Fruit fly (Drosophila melanogaster) whole organism, embryonic: ENCODE data around the gene HIP-R.

Experiments used
- B-H1 ChIP-seq: fragments of 200-800 bp; sonication (Bioruptor generic); IDR thresholded peaks from 3 replicates; pipeline ENCODE4 v1.3.6; 2022; ENCODE audit warnings: missing biosample characterization, missing genetic modification characterization
- CG12942 ChIP-seq: fragments of 200-800 bp; sonication (Bioruptor generic); optimal IDR thresholded peaks from 3 replicates; lab custom pipeline; 2016; ENCODE audit warnings: missing biosample characterization, missing genetic modification characterization
- CG17385 ChIP-seq: fragments of 200-800 bp; sonication (Bioruptor generic); optimal IDR thresholded peaks from 3 replicates; lab custom pipeline; 2018; ENCODE audit warnings: missing biosample characterization, mild to moderate bottlenecking, missing genetic modification characterization
- CG6854 ChIP-seq: fragments of 200-800 bp; sonication (Bioruptor generic); optimal IDR thresholded peaks from 3 replicates; lab custom pipeline; 2017; ENCODE audit warnings: missing biosample characterization, mild to moderate bottlenecking, missing genetic modification characterization
- CG7745 ChIP-seq: fragments of 200-800 bp; sonication (Bioruptor generic); optimal IDR thresholded peaks from 2 replicates; lab custom pipeline; 2018; ENCODE audit warnings: missing biosample characterization, mild to moderate bottlenecking, missing genetic modification characterization, moderate library complexity
- CG9727 ChIP-seq: fragments of 200-800 bp; sonication (Bioruptor generic); optimal IDR thresholded peaks from 3 replicates; lab custom pipeline; 2017; ENCODE audit warnings: missing biosample characterization, mild to moderate bottlenecking, missing genetic modification characterization
- Doc3 ChIP-seq: fragments of 200-800 bp; sonication (Bioruptor generic); IDR thresholded peaks from 3 replicates; pipeline ENCODE4 v1.3.6; 2022; ENCODE audit warnings: missing biosample characterization, missing genetic modification characterization; ENCODE audit not compliant: partially characterized antibody
- Hr3 ChIP-seq: fragments of 200-800 bp; sonication (Bioruptor generic); optimal IDR thresholded peaks from 3 replicates; lab custom pipeline; 2016; ENCODE audit warnings: missing biosample characterization, missing genetic modification characterization
- lola ChIP-seq, 3 experiments: fragments of >200 bp in 2 of 3; fragments of 200-800 bp in 1 of 3; sonication (Bioruptor generic) in 1 of 3; optimal IDR thresholded peaks; 2 replicates each; lab custom pipeline; 2017 to 2019; ENCODE audit warnings: missing biosample characterization in 3 of 3, missing genetic modification characterization in 3 of 3, mild to moderate bottlenecking in 1 of 3, moderate library complexity in 1 of 3
- ro ChIP-seq: fragments of 200-800 bp; sonication (Bioruptor generic); IDR thresholded peaks from 2 replicates; pipeline ENCODE4 v1.3.6; 2022; ENCODE audit warnings: missing biosample characterization, missing genetic modification characterization

DNA sequence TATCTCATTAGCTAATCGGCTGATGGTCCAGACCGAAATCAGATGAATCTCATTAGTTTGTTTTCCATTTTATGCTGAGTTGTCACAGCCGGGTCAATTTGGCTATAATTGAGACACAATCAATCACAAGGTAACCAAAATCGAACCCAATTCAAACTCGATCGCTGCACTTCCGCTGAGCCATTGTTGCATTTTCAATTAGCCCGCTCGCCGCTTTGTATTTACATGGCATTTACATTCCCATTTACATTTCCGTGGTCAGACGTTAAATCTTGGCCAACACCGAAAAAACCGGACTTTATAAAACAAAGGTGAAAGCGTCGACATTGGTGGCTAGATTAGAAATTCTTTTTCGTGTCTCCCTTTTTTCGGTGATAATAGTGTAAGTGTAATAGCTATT lies 35.3 kb downstream of the HIP-R start:
- no peak for TF ChIP-seq Doc3
- no peak for TF ChIP-seq B-H1 (GFP tag; lab: Robert Waterston, UW)
- TF ChIP-seq Hr3 = no peak
- no peak for TF ChIP-seq ro (GFP tag; lab: Robert Waterston, UW)
- TF ChIP-seq CG9727 (GFP tag; lab: Kevin White, UChicago) = no peak
- no peak for TF ChIP-seq CG12942 (GFP tag; lab: Kevin White, UChicago)
- no peak for TF ChIP-seq CG17385
- no peak for TF ChIP-seq lola (GFP tag; optimal IDR thresholded peaks at IDR 0.05; lab: Kevin White, UChicago)
- TF ChIP-seq CG7745 (tag; lab: Kevin White, UChicago) = no peak
- TF ChIP-seq CG6854 = no peak
